Fruit fly (Drosophila melanogaster) whole organism, embryonic: ENCODE results near the gene Zwilch.

Source experiments
- Bdp1 ChIP-seq: fragments of 200-800 bp; sonication (Bioruptor generic); optimal IDR thresholded peaks from 3 replicates; lab custom pipeline; 2016; ENCODE audit warnings: missing biosample characterization, missing genetic modification characterization
- BtbVII ChIP-seq: fragments of 200-800 bp; sonication (Bioruptor generic); optimal IDR thresholded peaks from 3 replicates; lab custom pipeline; 2017; ENCODE audit warnings: missing biosample characterization, mild to moderate bottlenecking, missing genetic modification characterization
- CG10543 ChIP-seq: fragments of 200-800 bp; sonication (Bioruptor generic); optimal IDR thresholded peaks from 3 replicates; lab custom pipeline; 2017; ENCODE audit warnings: missing biosample characterization, mild to moderate bottlenecking, missing genetic modification characterization, moderate library complexity
- CG12155 ChIP-seq: fragments of 200-800 bp; sonication (Bioruptor generic); optimal IDR thresholded peaks from 3 replicates; lab custom pipeline; 2016; ENCODE audit warnings: missing biosample characterization, missing genetic modification characterization
- CG12659 ChIP-seq: fragments of 200-800 bp; sonication (Bioruptor generic); optimal IDR thresholded peaks from 3 replicates; lab custom pipeline; 2017; ENCODE audit warnings: mild to moderate bottlenecking, missing biosample characterization, missing genetic modification reagents, missing genetic modification characterization
- CG12744 ChIP-seq: fragments of 200-800 bp; sonication (Bioruptor generic); optimal IDR thresholded peaks from 2 replicates; lab custom pipeline; 2016; ENCODE audit warnings: missing biosample characterization, missing genetic modification characterization
- CG12769 ChIP-seq: fragments of 200-800 bp; sonication (Bioruptor generic); optimal IDR thresholded peaks from 2 replicates; lab custom pipeline; 2019; ENCODE audit warnings: missing biosample characterization, mild to moderate bottlenecking, missing genetic modification characterization, moderate library complexity
- CG13296 ChIP-seq: fragments of 200-800 bp; sonication (Bioruptor generic); optimal IDR thresholded peaks from 3 replicates; lab custom pipeline; 2018; ENCODE audit warnings: missing biosample characterization, mild to moderate bottlenecking, missing genetic modification characterization
- CG15479 ChIP-seq: fragments of 200-800 bp; sonication (Bioruptor generic); optimal IDR thresholded peaks from 3 replicates; lab custom pipeline; 2019; ENCODE audit warnings: missing biosample characterization, mild to moderate bottlenecking, missing genetic modification characterization, moderate library complexity
- CG16863 ChIP-seq: fragments of 200-800 bp; sonication (Bioruptor generic); optimal IDR thresholded peaks from 3 replicates; lab custom pipeline; 2016; ENCODE audit warnings: missing biosample characterization, missing genetic modification characterization
- CG17359 ChIP-seq: fragments of 200-800 bp; sonication (Bioruptor generic); optimal IDR thresholded peaks from 3 replicates; lab custom pipeline; 2018; ENCODE audit warnings: missing biosample characterization, mild to moderate bottlenecking, missing genetic modification characterization, moderate library complexity
- CG1832 ChIP-seq: fragments of 200-800 bp; sonication (Bioruptor generic); optimal IDR thresholded peaks from 2 replicates; lab custom pipeline; 2017; ENCODE audit warnings: missing biosample characterization, mild to moderate bottlenecking, missing genetic modification characterization, inconsistent platforms
- CG2678 ChIP-seq: fragments of 200-800 bp; sonication (Bioruptor generic); optimal IDR thresholded peaks from 3 replicates; lab custom pipeline; 2019; ENCODE audit warnings: missing biosample characterization, mild to moderate bottlenecking, missing genetic modification characterization, moderate library complexity
- CG4328 ChIP-seq: fragments of 200-800 bp; sonication (Bioruptor generic); optimal IDR thresholded peaks from 3 replicates; lab custom pipeline; 2017; ENCODE audit warnings: missing biosample characterization, missing genetic modification reagents, missing genetic modification characterization
- CG6254 ChIP-seq: fragments of 200-800 bp; sonication (Bioruptor generic); optimal IDR thresholded peaks from 3 replicates; lab custom pipeline; 2017; ENCODE audit warnings: mild to moderate bottlenecking, missing biosample characterization, missing genetic modification reagents, missing genetic modification characterization
- CG6854 ChIP-seq: fragments of 200-800 bp; sonication (Bioruptor generic); optimal IDR thresholded peaks from 3 replicates; lab custom pipeline; 2017; ENCODE audit warnings: missing biosample characterization, mild to moderate bottlenecking, missing genetic modification characterization
- CG7987 ChIP-seq: fragments of 200-800 bp; sonication (Bioruptor generic); optimal IDR thresholded peaks from 2 replicates; lab custom pipeline; 2018; ENCODE audit warnings: missing biosample characterization, mild to moderate bottlenecking, missing genetic modification characterization, moderate library complexity
- CG8478 ChIP-seq: fragments of >200 bp; optimal IDR thresholded peaks from 2 replicates; lab custom pipeline; 2018
- D ChIP-seq, 2 experiments: fragments of 200-800 bp in 1 of 2; fragments of >200 bp in 1 of 2; sonication (Bioruptor generic) in 1 of 2; optimal IDR thresholded peaks; 2 replicates in 1 of 2; 3 replicates in 1 of 2; lab custom pipeline; 2017; ENCODE audit warnings: mild to moderate bottlenecking in 1 of 2, missing biosample characterization in 1 of 2, missing genetic modification characterization in 1 of 2, missing genetic modification reagents in 1 of 2
- Doc3 ChIP-seq: fragments of 200-800 bp; sonication (Bioruptor generic); IDR thresholded peaks from 3 replicates; pipeline ENCODE4 v1.3.6; 2022; ENCODE audit warnings: missing biosample characterization, missing genetic modification characterization; ENCODE audit not compliant: partially characterized antibody
- Hr3 ChIP-seq: fragments of 200-800 bp; sonication (Bioruptor generic); optimal IDR thresholded peaks from 3 replicates; lab custom pipeline; 2016; ENCODE audit warnings: missing biosample characterization, missing genetic modification characterization
- MTF-1 ChIP-seq: fragments of 200-800 bp; sonication (Bioruptor generic); optimal IDR thresholded peaks from 2 replicates; lab custom pipeline; 2018; ENCODE audit warnings: missing biosample characterization, mild to moderate bottlenecking, missing genetic modification characterization, borderline replicate concordance
- Med ChIP-seq: fragments of 200-800 bp; sonication (Bioruptor generic); peaks from one replicate; lab custom pipeline; 2016; ENCODE audit warnings: missing biosample characterization, missing genetic modification characterization, mild to moderate bottlenecking, inconsistent platforms, moderate library complexity
- Meics ChIP-seq: fragments of 200-800 bp; sonication (Bioruptor generic); optimal IDR thresholded peaks from 2 replicates; lab custom pipeline; 2017; ENCODE audit warnings: missing biosample characterization, mild to moderate bottlenecking, missing genetic modification characterization
- Nf-YB ChIP-seq: fragments of 200-800 bp; sonication (Bioruptor generic); optimal IDR thresholded peaks from 3 replicates; lab custom pipeline; 2019; ENCODE audit warnings: missing biosample characterization, mild to moderate bottlenecking, missing genetic modification characterization, moderate library complexity
- Nf-YC ChIP-seq: fragments of 200-800 bp; optimal IDR thresholded peaks from 3 replicates; lab custom pipeline; 2019; ENCODE audit warnings: missing biosample characterization, mild to moderate bottlenecking, missing genetic modification characterization, moderate library complexity
- Vsx1 ChIP-seq: fragments of 200-800 bp; sonication (Bioruptor generic); optimal IDR thresholded peaks from 2 replicates; lab custom pipeline; 2017; ENCODE audit warnings: missing biosample characterization, mild to moderate bottlenecking, missing genetic modification characterization, missing genetic modification reagents
- bsh ChIP-seq, 2 experiments: fragments of 200-800 bp; sonication (Bioruptor generic); optimal IDR thresholded peaks; 2 replicates each; lab custom pipeline; 2017 to 2018; ENCODE audit warnings: mild to moderate bottlenecking in 2 of 2, missing biosample characterization in 2 of 2, missing genetic modification characterization in 2 of 2, moderate library complexity in 1 of 2
- cad ChIP-seq: fragments of >200 bp; optimal IDR thresholded peaks from 2 replicates; lab custom pipeline; 2017; ENCODE audit warnings: missing biosample characterization, missing genetic modification characterization
- corto ChIP-seq: fragments of 200-800 bp; sonication (Bioruptor generic); optimal IDR thresholded peaks from 2 replicates; lab custom pipeline; 2016; ENCODE audit warnings: missing biosample characterization, mild to moderate bottlenecking, missing genetic modification characterization, moderate library complexity
- cwo ChIP-seq: fragments of 200-800 bp; sonication (Bioruptor generic); optimal IDR thresholded peaks from 3 replicates; lab custom pipeline; 2017; ENCODE audit warnings: missing biosample characterization, missing genetic modification characterization, mild to moderate bottlenecking, moderate library complexity, missing genetic modification reagents
- dan ChIP-seq: fragments of 200-800 bp; sonication (Bioruptor generic); IDR thresholded peaks from 2 replicates; pipeline ENCODE4 v1.3.6; 2022; ENCODE audit warnings: missing biosample characterization, missing genetic modification characterization
- fd64A ChIP-seq: fragments of 200-800 bp; sonication (Bioruptor generic); optimal IDR thresholded peaks from 3 replicates; lab custom pipeline; 2018; ENCODE audit warnings: missing biosample characterization, mild to moderate bottlenecking, missing genetic modification characterization
- fru ChIP-seq: fragments of >200 bp; optimal IDR thresholded peaks from 2 replicates; lab custom pipeline; 2017
- gcm ChIP-seq: fragments of 200-800 bp; sonication (Bioruptor generic); optimal IDR thresholded peaks from 2 replicates; lab custom pipeline; 2019; ENCODE audit warnings: missing biosample characterization, mild to moderate bottlenecking, missing genetic modification characterization, moderate library complexity
- hth ChIP-seq: fragments of >200 bp; optimal IDR thresholded peaks from 2 replicates; lab custom pipeline; 2017; ENCODE audit warnings: inconsistent platforms
- kni ChIP-seq: fragments of 200-800 bp; sonication (Bioruptor generic); optimal IDR thresholded peaks from 3 replicates; lab custom pipeline; 2017; ENCODE audit warnings: mild to moderate bottlenecking, missing biosample characterization, missing genetic modification reagents, missing genetic modification characterization
- nom ChIP-seq: fragments of 200-800 bp; sonication (Bioruptor generic); optimal IDR thresholded peaks from 2 replicates; lab custom pipeline; 2017; ENCODE audit warnings: missing biosample characterization, missing genetic modification characterization, mild to moderate bottlenecking, moderate library complexity, missing genetic modification reagents
- odd ChIP-seq: fragments of 200-800 bp; sonication (Bioruptor generic); optimal IDR thresholded peaks from 2 replicates; lab custom pipeline; 2017; ENCODE audit warnings: missing biosample characterization, mild to moderate bottlenecking, missing genetic modification characterization
- sens ChIP-seq: fragments of 200-800 bp; sonication (Bioruptor generic); peaks from one replicate; lab custom pipeline; 2016; ENCODE audit warnings: missing biosample characterization, missing genetic modification characterization
- sqz ChIP-seq: fragments of 200-800 bp; sonication (Bioruptor generic); optimal IDR thresholded peaks from 3 replicates; lab custom pipeline; 2018; ENCODE audit warnings: missing biosample characterization, mild to moderate bottlenecking, missing genetic modification characterization
- stwl ChIP-seq: fragments of 200-800 bp; sonication (Bioruptor generic); optimal IDR thresholded peaks from 3 replicates; lab custom pipeline; 2018; ENCODE audit warnings: missing biosample characterization, mild to moderate bottlenecking, missing genetic modification characterization, moderate library complexity
- sug ChIP-seq: fragments of 200-800 bp; optimal IDR thresholded peaks from 2 replicates; lab custom pipeline; 2019; ENCODE audit warnings: missing biosample characterization, mild to moderate bottlenecking, missing genetic modification characterization, moderate library complexity
- wek ChIP-seq: fragments of 200-800 bp; sonication (Bioruptor generic); optimal IDR thresholded peaks from 3 replicates; lab custom pipeline; 2018; ENCODE audit warnings: missing biosample characterization, mild to moderate bottlenecking, missing genetic modification characterization, moderate library complexity
- zf30C ChIP-seq: fragments of 200-800 bp; sonication (Bioruptor generic); optimal IDR thresholded peaks from 3 replicates; lab custom pipeline; 2018; ENCODE audit warnings: missing biosample characterization, mild to moderate bottlenecking, missing genetic modification characterization

Zwilch gene

dm6 chr3R:31222125-31222889 lies 9.1 kb upstream of the Zwilch start (continued):
- TF ChIP-seq Doc3 (no peak), CG2678 (peak; percentile 91), hth (lab: Kevin White, UChicago) (no peak), CG6254 (GFP tag; lab: Kevin White, UChicago) (peak; percentile 79)

- peak; percentile 5 for TF ChIP-seq sug (tag; lab: Kevin White, UChicago)
- TF ChIP-seq CG4328 (GFP tag; lab: Kevin White, UChicago) = peak; percentile 39
- TF ChIP-seq CG8478 (lab: Kevin White, UChicago) = peak; percentile 56
- TF ChIP-seq MTF-1 (GFP tag; lab: Kevin White, UChicago) = peak; percentile 15
- TF ChIP-seq cwo = peak; percentile 73
- TF ChIP-seq Hr3 (GFP tag; lab: Kevin White, UChicago) = no peak
- TF ChIP-seq Med (GFP tag; lab: Kevin White, UChicago) = peak; percentile 48
- no peak for TF ChIP-seq CG12744 (GFP tag; lab: Kevin White, UChicago)
- peak; percentile 91 for TF ChIP-seq nom
- peak; percentile 8 for TF ChIP-seq BtbVII (GFP tag; lab: Kevin White, UChicago)
- peak; percentile 32 for TF ChIP-seq Nf-YB (GFP tag; lab: Kevin White, UChicago)
- peak; percentile 89 for TF ChIP-seq CG7987 (GFP tag; lab: Kevin White, UChicago)
- TF ChIP-seq cad (GFP tag; lab: Kevin White, UChicago) = peak; percentile 65
- peak; percentile 26 for TF ChIP-seq CG12769
- peak; percentile 34 for TF ChIP-seq CG13296 (GFP tag; lab: Kevin White, UChicago)
- TF ChIP-seq gcm = peak; percentile 1
- peak; percentile 63 for TF ChIP-seq CG10543 (GFP tag; lab: Kevin White, UChicago)
- TF ChIP-seq Nf-YC (tag; lab: Kevin White, UChicago) = peak; percentile 3
- peak; percentile 65 for TF ChIP-seq sqz
- TF ChIP-seq CG1832 (GFP tag; lab: Kevin White, UChicago) = peak; percentile 85
- peak; percentile 77 for TF ChIP-seq sens
- peak; percentile 38 for TF ChIP-seq corto (GFP tag; lab: Kevin White, UChicago)
- TF ChIP-seq dan = no peak
- TF ChIP-seq CG17359 (tag; lab: Kevin White, UChicago) = peak; percentile 13
- TF ChIP-seq odd (GFP tag; lab: Kevin White, UChicago) = peak; percentile 3
- TF ChIP-seq CG6854 (GFP tag; lab: Kevin White, UChicago) = peak; percentile 7
- peak; percentile 43 for TF ChIP-seq CG15479 (GFP tag; lab: Kevin White, UChicago)
- peak; percentile 4 for TF ChIP-seq CG2678
- TF ChIP-seq Meics = no peak
- TF ChIP-seq zf30C (GFP tag; lab: Kevin White, UChicago) = peak; percentile 83
- TF ChIP-seq wek (GFP tag; lab: Kevin White, UChicago) = peak; percentile 20
- no peak for TF ChIP-seq stwl
- TF ChIP-seq Vsx1 (GFP tag; lab: Kevin White, UChicago) = peak; percentile 14
- TF ChIP-seq CG12659 (GFP tag; lab: Kevin White, UChicago) = peak; percentile 20
- no peak for TF ChIP-seq Bdp1
- peak; percentile 17 for TF ChIP-seq fru (lab: Kevin White, UChicago)
- peak; percentile 88 for TF ChIP-seq CG12155 (GFP tag; lab: Kevin White, UChicago)
- peak; percentile 80 for TF ChIP-seq D (optimal IDR thresholded peaks at IDR 0.05; lab: Kevin White, UChicago)
- no peak for TF ChIP-seq D (GFP tag; optimal IDR thresholded peaks at IDR 0.05; lab: Kevin White, UChicago)
- TF ChIP-seq fd64A (GFP tag; lab: Kevin White, UChicago) = peak; percentile 41
- peak; percentile 48 for TF ChIP-seq kni
- TF ChIP-seq CG16863 (GFP tag; lab: Kevin White, UChicago) = no peak
- TF ChIP-seq bsh (GFP tag; optimal IDR thresholded peaks at IDR 0.05; lab: Kevin White, UChicago) = peak in 1 of 2 experiments; percentile 82
These were observed 8.3 kb upstream of the Zwilch start for dm6 chr3R:31221337-31222047.
